Fruit fly (Drosophila melanogaster): ENCODE measurements around the gene Abca3.

The Abca3 gene

DNA sequence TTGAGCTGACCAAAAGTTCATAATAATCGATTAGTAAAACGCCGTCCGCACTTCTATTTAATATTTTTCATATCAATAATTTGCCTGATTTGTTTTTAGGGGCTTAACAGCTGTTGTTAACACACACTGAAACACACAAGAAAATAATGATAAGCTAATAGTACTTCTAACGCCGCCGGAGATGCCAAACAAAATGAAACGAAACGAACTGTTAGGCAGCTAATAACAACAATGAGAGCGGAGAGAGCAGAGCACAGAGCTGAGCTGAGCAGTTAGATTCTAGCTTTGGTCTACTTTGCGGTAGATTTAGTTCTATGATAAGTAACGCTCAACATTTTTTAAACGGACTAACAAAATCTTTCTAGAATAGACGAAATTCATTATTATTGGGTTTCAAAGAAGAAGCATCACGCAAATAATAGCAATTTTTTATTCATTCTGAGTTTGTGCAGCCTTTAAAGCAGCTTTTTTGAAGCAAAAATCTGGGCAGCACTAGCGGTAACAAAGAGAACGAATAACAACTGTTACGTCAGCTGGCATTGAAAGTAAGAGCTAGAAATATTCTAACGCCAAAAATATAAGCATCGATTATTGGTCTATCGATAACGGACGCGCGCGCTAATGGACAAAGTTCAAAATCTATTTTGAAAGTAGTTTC, at the start of gene Abca3:
Gene Abca3 (minus strand): TSS at position 181 of the 658 bp plus-strand sequence.
- no peak for TF ChIP-seq CG17806 (tag; optimal IDR thresholded peaks at IDR 0.05)
- TF ChIP-seq CG32121 (GFP tag; IDR thresholded peaks at IDR 0.05), result 0 out of 2 replicates have a peak, but pooled peaks have one; percentile 27
- no peak for TF ChIP-seq D1 (tag; optimal IDR thresholded peaks at IDR 0.05)
- peak; percentile 57; the same call in 2 of the 3 replicates for TF ChIP-seq CG4496 (GFP tag; IDR thresholded peaks at IDR 0.05)
- TF ChIP-seq CG14655 (GFP tag; optimal IDR thresholded peaks at IDR 0.05), result peak; percentile 53
- 0 out of 3 replicates have a peak, but pooled peaks have one; percentile 35 for TF ChIP-seq fd96Ca (GFP tag; IDR thresholded peaks at IDR 0.05)
- TF ChIP-seq rn (GFP tag; IDR thresholded peaks at IDR 0.05), result no peak
- peak; percentile 60 for TF ChIP-seq CG8301 (tag; optimal IDR thresholded peaks at IDR 0.05)

DNA sequence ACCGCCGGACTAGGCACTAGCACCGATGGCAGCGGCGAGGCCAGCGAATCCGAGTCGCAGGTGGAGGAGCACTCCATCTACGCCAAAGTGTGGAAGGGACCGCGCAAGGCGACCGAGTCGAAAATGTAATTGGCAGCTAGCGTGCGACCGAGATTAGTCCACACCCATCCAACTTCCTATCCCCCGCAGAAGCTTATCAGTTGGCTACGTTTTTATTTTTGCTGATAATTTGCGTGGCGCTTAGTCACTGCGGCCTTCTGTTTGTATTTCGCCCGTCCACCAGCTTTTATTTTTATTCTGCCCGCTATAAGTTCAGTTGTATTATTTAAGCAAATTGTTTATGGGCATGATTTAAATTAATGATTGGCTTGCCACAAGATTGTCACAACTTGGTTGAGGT, 47.1 kb upstream of the Abca3 start:
- no peak for TF ChIP-seq CG32121 (GFP tag; IDR thresholded peaks at IDR 0.05)
- no peak for TF ChIP-seq CG10348 (GFP tag; IDR thresholded peaks at IDR 0.05)
- TF ChIP-seq CG9948 (tag; optimal IDR thresholded peaks at IDR 0.05), result no peak
- no peak for TF ChIP-seq CG14655 (GFP tag; optimal IDR thresholded peaks at IDR 0.05)
- no peak for TF ChIP-seq Snoo (tag; optimal IDR thresholded peaks at IDR 0.05)
- no peak for TF ChIP-seq CG8159 (tag; optimal IDR thresholded peaks at IDR 0.05)
- TF ChIP-seq EcR (GFP tag; optimal IDR thresholded peaks at IDR 0.05), result no peak
- TF ChIP-seq CG13204 (GFP tag; optimal IDR thresholded peaks at IDR 0.05), result no peak
- TF ChIP-seq Pif1A (GFP tag; optimal IDR thresholded peaks at IDR 0.05), result no peak
- no peak for TF ChIP-seq CG34367 (tag; optimal IDR thresholded peaks at IDR 0.05)
- no peak for TF ChIP-seq CG12605 (GFP tag; IDR thresholded peaks at IDR 0.05)
- no peak for TF ChIP-seq Pif1B (GFP tag; optimal IDR thresholded peaks at IDR 0.05)
- no peak for TF ChIP-seq fd96Ca (GFP tag; IDR thresholded peaks at IDR 0.05)
- no peak for TF ChIP-seq rn (GFP tag; IDR thresholded peaks at IDR 0.05)
- no peak for TF ChIP-seq gl (tag; optimal IDR thresholded peaks at IDR 0.05)
- TF ChIP-seq CG17806 (tag; optimal IDR thresholded peaks at IDR 0.05), result no peak
- TF ChIP-seq CG4496 (GFP tag; IDR thresholded peaks at IDR 0.05), result no peak
- no peak for TF ChIP-seq D1 (tag; optimal IDR thresholded peaks at IDR 0.05)

DNA sequence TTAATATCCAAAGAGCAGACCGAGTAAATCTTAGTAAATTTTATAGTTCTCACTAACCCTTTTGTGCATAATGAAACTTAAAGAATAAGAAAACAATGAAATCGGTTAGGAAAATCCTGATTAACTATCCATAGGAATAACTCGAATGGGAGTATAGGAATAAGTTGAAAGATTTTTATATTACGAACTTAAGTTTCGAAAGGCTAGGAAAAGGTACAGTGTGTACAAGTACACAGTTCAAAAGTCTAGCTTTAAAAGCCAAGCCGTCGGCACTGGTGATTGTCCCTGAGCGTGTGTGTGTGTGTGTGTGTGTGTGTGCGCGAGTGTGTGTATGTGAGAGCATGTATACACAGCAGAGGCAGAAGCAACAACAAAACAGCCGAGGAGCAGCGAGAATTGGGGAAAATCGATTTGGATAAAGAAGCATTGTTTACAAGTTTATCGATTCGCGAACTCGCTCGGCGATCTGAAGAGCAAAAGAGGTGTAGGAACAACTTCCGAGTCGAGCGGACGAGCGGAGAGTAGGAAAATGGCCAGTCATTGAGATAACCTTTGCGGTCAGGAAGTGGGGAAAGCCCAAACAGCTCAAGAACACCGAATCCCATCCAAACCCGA, 44.9 kb upstream of the Abca3 start:
- TF ChIP-seq CG12605 (GFP tag; IDR thresholded peaks at IDR 0.05), result no peak
- TF ChIP-seq Ets98B (GFP tag; IDR thresholded peaks at IDR 0.05), result no peak

DNA sequence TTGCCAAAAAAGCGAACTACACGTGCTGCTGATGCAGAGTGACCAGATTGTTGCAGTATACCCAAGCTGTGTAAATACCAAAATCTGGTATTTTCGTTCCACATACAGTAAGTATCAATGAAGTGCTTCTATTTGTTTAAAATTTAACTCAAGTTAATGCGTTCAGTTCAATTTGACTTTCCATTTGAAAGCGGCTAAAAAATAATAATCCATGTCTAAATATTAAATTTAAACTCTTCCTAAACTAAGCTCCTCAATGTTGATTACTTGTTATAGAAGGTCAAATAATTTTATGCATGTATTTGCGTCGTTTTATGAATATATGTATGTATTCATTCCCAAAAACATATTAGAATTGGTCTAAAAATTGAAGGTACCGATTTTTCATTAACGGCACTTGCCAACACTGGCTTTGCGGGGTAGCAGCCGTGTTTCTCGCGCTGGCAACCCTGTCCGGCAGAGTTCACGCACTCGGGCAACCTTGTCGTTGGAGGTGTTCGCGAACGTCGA, 43.4 kb upstream of the Abca3 start, which contains the start of the genes peng and sol:
Gene peng (minus strand): TSS at position 44 of the 510 bp plus-strand sequence.
Gene sol (plus strand): TSS at position 481 of the 510 bp plus-strand sequence.
- TF ChIP-seq CG4496 (GFP tag; IDR thresholded peaks at IDR 0.05) (peak; percentile 65; the same call in 2 of the 3 replicates), CG32121 (GFP tag; IDR thresholded peaks at IDR 0.05) (no peak; the same call in 1 of the 2 replicates), CG8159 (tag; optimal IDR thresholded peaks at IDR 0.05) (peak; percentile 68), CG34367 (tag; optimal IDR thresholded peaks at IDR 0.05) (peak; percentile 63), fd96Ca (GFP tag; IDR thresholded peaks at IDR 0.05) (peak; percentile 45; the same call in 2 of the 3 replicates), CG15710 (tag; optimal IDR thresholded peaks at IDR 0.05) (peak; percentile 62), CG10348 (GFP tag; IDR thresholded peaks at IDR 0.05) (0 out of 2 replicates have a peak, but pooled peaks have one; percentile 13), CG17806 (tag; optimal IDR thresholded peaks at IDR 0.05) (peak; percentile 54), gl (tag; optimal IDR thresholded peaks at IDR 0.05) (no peak), EcR (GFP tag; optimal IDR thresholded peaks at IDR 0.05) (peak; percentile 30), rn (GFP tag; IDR thresholded peaks at IDR 0.05) (no peak), Snoo (tag; optimal IDR thresholded peaks at IDR 0.05) (peak; percentile 70), D1 (tag; optimal IDR thresholded peaks at IDR 0.05) (no peak), CG14655 (GFP tag; optimal IDR thresholded peaks at IDR 0.05) (no peak), CG8301 (tag; optimal IDR thresholded peaks at IDR 0.05) (peak; percentile 57), Pif1B (GFP tag; optimal IDR thresholded peaks at IDR 0.05) (peak; percentile 55), CG12605 (GFP tag; IDR thresholded peaks at IDR 0.05) (no peak), CG9948 (tag; optimal IDR thresholded peaks at IDR 0.05) (peak; percentile 54), Ets98B (GFP tag; IDR thresholded peaks at IDR 0.05) (peak; percentile 23; the same call in 1 of the 2 replicates), CG13204 (GFP tag; optimal IDR thresholded peaks at IDR 0.05) (no peak), Pif1A (GFP tag; optimal IDR thresholded peaks at IDR 0.05) (no peak)

DNA sequence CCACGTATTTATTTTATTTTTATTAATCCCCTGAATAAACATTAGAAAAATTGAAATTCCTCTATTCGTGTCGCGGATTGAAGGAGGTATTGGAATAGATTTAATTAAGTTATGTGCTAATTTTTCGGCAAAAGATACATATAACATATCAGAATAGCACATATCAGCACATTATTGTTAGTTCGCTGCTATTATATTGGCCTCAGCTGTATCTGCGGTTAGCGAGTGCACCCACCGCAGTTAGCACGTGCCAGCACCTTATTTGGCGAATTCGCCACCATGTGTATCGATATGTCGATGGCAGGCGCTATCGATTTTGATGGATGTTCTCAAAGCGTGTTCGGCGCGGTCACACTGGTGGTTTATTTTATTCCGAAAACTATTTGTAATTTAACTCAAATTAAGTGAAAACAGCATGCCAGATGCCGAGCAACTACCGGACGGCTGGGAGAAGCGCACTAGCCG, 38.6 kb upstream of the Abca3 start, which contains the start of gene dod:
Gene dod (plus strand): TSS at position 323 of the 465 bp plus-strand sequence.
- peak; percentile 54 for TF ChIP-seq Pif1B (GFP tag; optimal IDR thresholded peaks at IDR 0.05)
- no peak for TF ChIP-seq CG10348 (GFP tag; IDR thresholded peaks at IDR 0.05)
- TF ChIP-seq CG9948 (tag; optimal IDR thresholded peaks at IDR 0.05), result peak; percentile 40
- no peak for TF ChIP-seq EcR (GFP tag; optimal IDR thresholded peaks at IDR 0.05)
- TF ChIP-seq CG12605 (GFP tag; IDR thresholded peaks at IDR 0.05), result 0 out of 2 replicates have a peak, but pooled peaks have one; percentile 10
- peak; percentile 71 for TF ChIP-seq CG4496 (GFP tag; IDR thresholded peaks at IDR 0.05)
- peak; percentile 63; the same call in 1 of the 2 replicates for TF ChIP-seq Ets98B (GFP tag; IDR thresholded peaks at IDR 0.05)
- TF ChIP-seq gl (tag; optimal IDR thresholded peaks at IDR 0.05), result no peak
- TF ChIP-seq CG15710 (tag; optimal IDR thresholded peaks at IDR 0.05), result peak; percentile 36
- TF ChIP-seq CG8301 (tag; optimal IDR thresholded peaks at IDR 0.05), result peak; percentile 47
- TF ChIP-seq CG34367 (tag; optimal IDR thresholded peaks at IDR 0.05), result peak; percentile 36
- peak; percentile 36 for TF ChIP-seq Snoo (tag; optimal IDR thresholded peaks at IDR 0.05)
- peak; percentile 39 for TF ChIP-seq CG8159 (tag; optimal IDR thresholded peaks at IDR 0.05)
- TF ChIP-seq CG17806 (tag; optimal IDR thresholded peaks at IDR 0.05), result peak; percentile 51
- no peak for TF ChIP-seq D1 (tag; optimal IDR thresholded peaks at IDR 0.05)
- TF ChIP-seq rn (GFP tag; IDR thresholded peaks at IDR 0.05), result no peak
- no peak for TF ChIP-seq CG32121 (GFP tag; IDR thresholded peaks at IDR 0.05)
- 0 out of 3 replicates have a peak, but pooled peaks have one; percentile 8 for TF ChIP-seq fd96Ca (GFP tag; IDR thresholded peaks at IDR 0.05)
- TF ChIP-seq Pif1A (GFP tag; optimal IDR thresholded peaks at IDR 0.05), result no peak
- no peak for TF ChIP-seq CG13204 (GFP tag; optimal IDR thresholded peaks at IDR 0.05)
- no peak for TF ChIP-seq CG14655 (GFP tag; optimal IDR thresholded peaks at IDR 0.05)
